Fruit fly (Drosophila melanogaster) whole organism, wandering third instar larva: ENCODE data around the gene her.

ENCODE experiments used
- Dfd ChIP-seq: fragments of >200 bp; optimal IDR thresholded peaks from 2 replicates; lab custom pipeline; 2017; ENCODE audit warnings: missing biosample characterization, missing genetic modification characterization
- OdsH ChIP-seq: fragments of 200-800 bp; sonication (Bioruptor generic); optimal IDR thresholded peaks from 2 replicates; lab custom pipeline; 2016; ENCODE audit warnings: missing biosample characterization, mild to moderate bottlenecking, missing genetic modification characterization
- dmrt93B ChIP-seq: fragments of 200-800 bp; sonication (Bioruptor generic); optimal IDR thresholded peaks from 2 replicates; lab custom pipeline; 2018; ENCODE audit warnings: missing biosample characterization, mild to moderate bottlenecking, missing genetic modification characterization
- dsf ChIP-seq: sonication (Bioruptor generic); optimal IDR thresholded peaks from 2 replicates; lab custom pipeline; 2016; ENCODE audit warnings: missing biosample characterization, missing genetic modification characterization, borderline replicate concordance
- foxo ChIP-seq, 2 experiments: fragments of 200-800 bp; sonication (Bioruptor generic); optimal IDR thresholded peaks; 2 replicates in 1 of 2; 3 replicates in 1 of 2; lab custom pipeline; 2016 to 2017; ENCODE audit warnings: missing biosample characterization in 2 of 2, missing genetic modification characterization in 2 of 2
- fru ChIP-seq: fragments of 200-800 bp; sonication (Bioruptor generic); optimal IDR thresholded peaks from 3 replicates; lab custom pipeline; 2016; ENCODE audit warnings: missing biosample characterization, mild to moderate bottlenecking, missing genetic modification characterization
- pan ChIP-seq: fragments of >200 bp; optimal IDR thresholded peaks from 2 replicates; lab custom pipeline; 2017
- psq ChIP-seq: fragments of 200-800 bp; sonication (Bioruptor generic); optimal IDR thresholded peaks from 3 replicates; lab custom pipeline; 2017; ENCODE audit warnings: missing biosample characterization, mild to moderate bottlenecking, missing genetic modification characterization, moderate library complexity
- rgr ChIP-seq: fragments of 200-800 bp; sonication (Bioruptor generic); optimal IDR thresholded peaks from 3 replicates; lab custom pipeline; 2016; ENCODE audit warnings: missing biosample characterization, mild to moderate bottlenecking, missing genetic modification characterization
- tai ChIP-seq: sonication (Bioruptor generic); optimal IDR thresholded peaks from 2 replicates; lab custom pipeline; 2016; ENCODE audit warnings: missing biosample characterization, missing genetic modification characterization
- usp ChIP-seq: fragments of >200 bp; optimal IDR thresholded peaks from 2 replicates; lab custom pipeline; 2017; ENCODE audit warnings: missing biosample characterization, missing genetic modification characterization
- woc ChIP-seq: sonication (Bioruptor generic); optimal IDR thresholded peaks from 2 replicates; lab custom pipeline; 2016; ENCODE audit warnings: missing biosample characterization, mild to moderate bottlenecking, missing genetic modification characterization

DNA sequence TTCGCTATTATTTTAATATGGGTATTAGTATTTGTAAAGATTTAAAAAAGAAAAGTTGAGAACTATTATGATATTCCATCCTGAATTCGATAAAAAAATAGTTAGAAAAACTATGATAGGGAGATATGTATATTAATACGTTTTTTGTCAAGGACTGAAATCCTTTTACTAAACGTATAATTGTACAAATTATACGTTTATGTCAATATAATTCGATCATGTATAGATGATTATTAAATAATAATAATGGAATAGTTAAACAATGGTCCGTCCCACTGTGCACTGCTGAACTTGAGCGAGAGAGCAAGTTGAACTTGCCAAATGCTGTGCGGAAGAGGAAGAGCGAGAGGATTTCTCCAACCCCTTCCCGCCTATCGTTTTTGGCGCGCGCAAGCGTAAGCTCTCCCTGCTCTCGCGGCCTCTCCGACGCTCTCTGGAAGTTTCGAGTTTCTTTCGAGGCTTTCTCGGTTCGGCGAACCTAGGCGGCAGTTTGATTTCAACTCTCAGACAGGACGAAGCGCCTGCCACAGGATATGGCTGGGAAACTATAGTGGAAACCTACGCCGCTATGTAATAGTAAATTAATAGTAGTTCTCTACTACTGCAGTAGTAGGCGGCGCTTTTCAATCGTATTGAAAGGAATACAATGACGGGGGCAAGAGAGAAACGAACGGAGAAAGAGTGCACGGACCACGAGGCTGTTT, 8.1 kb downstream of the her start:
- TF ChIP-seq tai (GFP tag; lab: Kevin White, UChicago): no peak
- TF ChIP-seq dsf: no peak
- TF ChIP-seq OdsH (GFP tag; lab: Kevin White, UChicago): peak; percentile 77
- peak; percentile 78 for TF ChIP-seq psq (GFP tag; lab: Kevin White, UChicago)
- TF ChIP-seq usp: no peak
- TF ChIP-seq pan: no peak
- TF ChIP-seq foxo (GFP tag; optimal IDR thresholded peaks at IDR 0.05; lab: Kevin White, UChicago): peak in 1 of 2 experiments; percentile 79
- TF ChIP-seq woc (GFP tag; lab: Kevin White, UChicago): peak; percentile 49
- TF ChIP-seq dmrt93B (GFP tag; lab: Kevin White, UChicago): peak; percentile 52
- peak; percentile 48 for TF ChIP-seq rgr (GFP tag; lab: Kevin White, UChicago)
- no peak for TF ChIP-seq Dfd (GFP tag; lab: Kevin White, UChicago)
- TF ChIP-seq fru: peak; percentile 65
